Worm (Caenorhabditis elegans) whole organism, L3 larva: ENCODE measurements around the gene col-153.

ENCODE experiments used
- R02D3.7 ChIP-seq: fragments of 150-350 bp; optimal IDR thresholded peaks from 2 replicates; lab custom pipeline; 2014; ENCODE audit warnings: missing biosample characterization, missing genetic modification characterization
- ZK546.5 ChIP-seq: sonication (generic microtip); optimal IDR thresholded peaks from 2 replicates; lab custom pipeline; 2017; ENCODE audit warnings: missing biosample characterization, missing genetic modification characterization
- aly-2 ChIP-seq: fragments of 150-350 bp; optimal IDR thresholded peaks from 2 replicates; lab custom pipeline; 2014; ENCODE audit warnings: missing biosample characterization, missing genetic modification characterization
- ama-1 ChIP-seq: fragments of 150-350 bp; optimal IDR thresholded peaks from 2 replicates; lab custom pipeline; 2018
- ceh-16 ChIP-seq: sonication (generic microtip); optimal IDR thresholded peaks from 2 replicates; lab custom pipeline; 2017; ENCODE audit warnings: missing biosample characterization, missing genetic modification characterization
- ceh-82 ChIP-seq: fragments of 150-350 bp; optimal IDR thresholded peaks from 2 replicates; lab custom pipeline; 2014; ENCODE audit warnings: missing biosample characterization, missing genetic modification characterization
- ceh-9 ChIP-seq: sonication (generic microtip); optimal IDR thresholded peaks from 2 replicates; lab custom pipeline; 2018; ENCODE audit warnings: missing biosample characterization, missing genetic modification characterization
- daf-12 ChIP-seq: fragments of 150-350 bp; optimal IDR thresholded peaks from 2 replicates; lab custom pipeline; 2014; ENCODE audit warnings: missing biosample characterization, missing genetic modification reagents, missing genetic modification characterization
- egl-27 ChIP-seq: sonication (generic microtip); optimal IDR thresholded peaks from 4 replicates; lab custom pipeline; 2017; ENCODE audit warnings: missing biosample characterization, missing genetic modification reagents, missing genetic modification characterization
- elt-2 ChIP-seq: sonication (generic microtip); optimal IDR thresholded peaks from 2 replicates; lab custom pipeline; 2016; ENCODE audit warnings: missing genetic modification reagents, mild to moderate bottlenecking, missing genetic modification characterization, missing compliant biosample characterization
- elt-3 ChIP-seq, 3 experiments: fragments of 150-350 bp in 1 of 3; sonication (generic microtip) in 2 of 3; optimal IDR thresholded peaks; 2 replicates in 2 of 3; 4 replicates in 1 of 3; lab custom pipeline; 2014 to 2017; ENCODE audit warnings: missing biosample characterization in 3 of 3, missing genetic modification characterization in 3 of 3
- eor-1 ChIP-seq, 2 experiments: fragments of 150-350 bp; optimal IDR thresholded peaks; 2 replicates each; lab custom pipeline; 2014 to 2018; ENCODE audit warnings: missing biosample characterization in 2 of 2, missing genetic modification characterization in 2 of 2
- fkh-10 ChIP-seq: sonication (generic microtip); optimal IDR thresholded peaks from 2 replicates; lab custom pipeline; 2017; ENCODE audit warnings: missing biosample characterization, missing genetic modification reagents, missing genetic modification characterization
- fkh-2 ChIP-seq: fragments of 150-350 bp; optimal IDR thresholded peaks from 2 replicates; lab custom pipeline; 2014; ENCODE audit warnings: missing biosample characterization, missing genetic modification reagents, missing genetic modification characterization
- hmg-11 ChIP-seq: sonication (generic microtip); optimal IDR thresholded peaks from 2 replicates; lab custom pipeline; 2016; ENCODE audit warnings: missing genetic modification characterization, missing compliant biosample characterization
- jun-1 ChIP-seq: fragments of 150-350 bp; optimal IDR thresholded peaks from 2 replicates; lab custom pipeline; 2014; ENCODE audit warnings: missing biosample characterization, missing genetic modification reagents, missing genetic modification characterization
- lin-15B ChIP-seq: fragments of 150-350 bp; optimal IDR thresholded peaks from 2 replicates; lab custom pipeline; 2014; ENCODE audit warnings: missing biosample characterization, missing genetic modification characterization
- lin-39 ChIP-seq: fragments of 150-350 bp; optimal IDR thresholded peaks from 2 replicates; lab custom pipeline; 2018; ENCODE audit warnings: missing biosample characterization, missing genetic modification reagents, missing genetic modification characterization
- lsy-12 ChIP-seq: sonication (generic microtip); optimal IDR thresholded peaks from 2 replicates; lab custom pipeline; 2016; ENCODE audit warnings: mild to moderate bottlenecking, missing genetic modification characterization, missing compliant biosample characterization
- mdl-1 ChIP-seq: fragments of 150-350 bp; optimal IDR thresholded peaks from 2 replicates; lab custom pipeline; 2014; ENCODE audit warnings: missing biosample characterization, missing genetic modification characterization
- nfya-1 ChIP-seq: sonication (generic microtip); optimal IDR thresholded peaks from 2 replicates; lab custom pipeline; 2017; ENCODE audit warnings: missing genetic modification characterization, mild to moderate bottlenecking, missing compliant biosample characterization, antibody characterized with exemption, moderate library complexity; ENCODE audit not compliant: insufficient read depth
- nhr-11 ChIP-seq: fragments of 150-350 bp; optimal IDR thresholded peaks from 2 replicates; lab custom pipeline; 2014; ENCODE audit warnings: missing biosample characterization, missing genetic modification characterization
- nhr-12 ChIP-seq: fragments of 150-350 bp; optimal IDR thresholded peaks from 2 replicates; lab custom pipeline; 2014; ENCODE audit warnings: missing biosample characterization, missing genetic modification characterization
- nhr-23 ChIP-seq: fragments of 150-350 bp; optimal IDR thresholded peaks from 2 replicates; lab custom pipeline; 2014; ENCODE audit warnings: missing biosample characterization, missing genetic modification reagents, missing genetic modification characterization
- nhr-237 ChIP-seq: fragments of 150-350 bp; optimal IDR thresholded peaks from 2 replicates; lab custom pipeline; 2014; ENCODE audit warnings: missing biosample characterization, missing genetic modification characterization
- nhr-25 ChIP-seq: sonication (generic microtip); optimal IDR thresholded peaks from 2 replicates; lab custom pipeline; 2017; ENCODE audit warnings: missing biosample characterization, missing genetic modification characterization
- nhr-28 ChIP-seq: fragments of 150-350 bp; optimal IDR thresholded peaks from 2 replicates; lab custom pipeline; 2014; ENCODE audit warnings: missing biosample characterization, missing genetic modification characterization
- nhr-43 ChIP-seq: sonication (generic microtip); optimal IDR thresholded peaks from 2 replicates; lab custom pipeline; 2016; ENCODE audit warnings: mild to moderate bottlenecking, missing genetic modification characterization, missing compliant biosample characterization; ENCODE audit not compliant: poor library complexity, severe bottlenecking
- nhr-67 ChIP-seq: fragments of 150-350 bp; optimal IDR thresholded peaks from 2 replicates; lab custom pipeline; 2014; ENCODE audit warnings: missing biosample characterization, missing genetic modification characterization
- nhr-76 ChIP-seq: fragments of 150-350 bp; sonication (generic microtip); optimal IDR thresholded peaks from 5 replicates; lab custom pipeline; 2014; ENCODE audit warnings: missing biosample characterization, missing genetic modification characterization
- pqm-1 ChIP-seq: fragments of 150-350 bp; optimal IDR thresholded peaks from 2 replicates; lab custom pipeline; 2017; ENCODE audit warnings: missing biosample characterization, missing genetic modification characterization, inconsistent platforms
- sea-2 ChIP-seq: fragments of 150-350 bp; sonication (generic microtip); optimal IDR thresholded peaks from 4 replicates; lab custom pipeline; 2014; ENCODE audit warnings: missing biosample characterization, missing genetic modification reagents, missing genetic modification characterization
- skn-1 ChIP-seq: fragments of 150-350 bp; optimal IDR thresholded peaks from 2 replicates; lab custom pipeline; 2014; ENCODE audit warnings: missing biosample characterization, missing genetic modification characterization
- snpc-4 ChIP-seq: fragments of 150-350 bp; optimal IDR thresholded peaks from 2 replicates; lab custom pipeline; 2014; ENCODE audit warnings: missing biosample characterization, missing genetic modification characterization
- tbx-2 ChIP-seq: sonication (generic microtip); optimal IDR thresholded peaks from 2 replicates; lab custom pipeline; 2016; ENCODE audit warnings: mild to moderate bottlenecking, missing genetic modification characterization, missing compliant biosample characterization
- unc-39 ChIP-seq: sonication (generic microtip); optimal IDR thresholded peaks from 4 replicates; lab custom pipeline; 2017; ENCODE audit warnings: missing biosample characterization, missing genetic modification characterization
- unc-62 ChIP-seq: fragments of 150-350 bp; sonication (generic microtip); optimal IDR thresholded peaks from 4 replicates; lab custom pipeline; 2014; ENCODE audit warnings: missing biosample characterization, missing genetic modification reagents, missing genetic modification characterization
- zag-1 ChIP-seq: fragments of 150-350 bp; optimal IDR thresholded peaks from 2 replicates; lab custom pipeline; 2014; ENCODE audit warnings: missing biosample characterization, missing genetic modification characterization
- ztf-11 ChIP-seq: fragments of 150-350 bp; optimal IDR thresholded peaks from 2 replicates; lab custom pipeline; 2014; ENCODE audit warnings: missing biosample characterization, missing genetic modification characterization

The col-153 gene

DNA sequence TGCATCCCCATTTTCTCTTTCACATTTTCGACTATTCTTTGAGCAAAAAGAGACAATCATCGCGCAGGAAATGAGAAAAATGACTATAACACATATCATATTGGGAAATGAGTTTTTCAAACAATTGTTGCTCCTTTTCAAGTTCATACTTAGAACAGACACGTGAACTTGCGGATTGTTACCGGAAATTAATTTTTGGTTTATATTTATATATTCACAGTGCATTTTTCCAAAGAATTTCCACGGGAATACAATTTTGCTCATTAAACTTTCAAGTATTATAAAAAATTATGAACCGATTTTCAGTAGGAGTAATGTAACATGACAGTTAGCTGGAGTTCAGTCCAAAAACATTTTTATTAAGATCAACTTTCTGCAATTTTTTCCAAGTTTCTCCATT lies 26.4 kb upstream of the col-153 start, which contains the start of gene F58B4.7:
Gene F58B4.7 (minus strand): TSS at position 101 of the 400 bp plus-strand sequence.
- TF ChIP-seq tbx-2 (tag; lab: Kevin White, UChicago) (no peak), elt-2 (no peak), nhr-25 (tag; lab: Kevin White, UChicago) (no peak), lsy-12 (no peak), nhr-76 (tag; lab: Kevin White, UChicago) (no peak)

- TF ChIP-seq nhr-12 (tag; lab: Kevin White, UChicago) (no peak), ZK546.5 (tag; lab: Kevin White, UChicago) (no peak), daf-12 (tag; lab: Kevin White, UChicago) (no peak), mdl-1 (no peak), jun-1 (tag; lab: Kevin White, UChicago) (no peak), nhr-28 (tag; lab: Kevin White, UChicago) (no peak)
These were observed 24.9 kb upstream of the col-153 start, which contains the start of gene F58B4.6 for ce11 chrV:10924731-10925130. F58B4.6 (plus strand) TSS chrV:10925031.

- TF ChIP-seq ama-1 (no peak), fkh-10 (GFP tag; lab: Kevin White, UChicago) (no peak), aly-2 (tag; lab: Kevin White, UChicago) (no peak), elt-3 (tag; optimal IDR thresholded peaks at IDR 0.05; lab: Kevin White, UChicago) (no peak), ceh-16 (tag; lab: Kevin White, UChicago) (no peak), fkh-2 (tag; lab: Kevin White, UChicago) (no peak), unc-39 (tag; lab: Kevin White, UChicago) (no peak)
These were observed 24.0 kb upstream of the col-153 start for ce11 chrV:10925658-10926057.

ce11 chrV:10929511-10929910 lies 20.1 kb upstream of the col-153 start, which contains the start of gene F58B4.3:
F58B4.3 (plus strand) TSS chrV:10929811.
- TF ChIP-seq lin-15B (tag; lab: Kevin White, UChicago): no peak
- no peak for TF ChIP-seq zag-1
- TF ChIP-seq elt-3 (tag; optimal IDR thresholded peaks at IDR 0.05; lab: Kevin White, UChicago): no peak
- TF ChIP-seq jun-1 (tag; lab: Kevin White, UChicago): no peak
- TF ChIP-seq ztf-11: no peak
- TF ChIP-seq daf-12 (tag; lab: Kevin White, UChicago): no peak
- TF ChIP-seq unc-62: no peak
- TF ChIP-seq nhr-11 (tag; lab: Kevin White, UChicago): no peak
- no peak for TF ChIP-seq nhr-28 (tag; lab: Kevin White, UChicago)
- TF ChIP-seq nhr-43: no peak
- no peak for TF ChIP-seq skn-1 (tag; lab: Kevin White, UChicago)
- TF ChIP-seq nfya-1 (tag; lab: Kevin White, UChicago): no peak
- no peak for TF ChIP-seq sea-2 (GFP tag; lab: Kevin White, UChicago)
- TF ChIP-seq nhr-76 (tag; lab: Kevin White, UChicago): no peak
- no peak for TF ChIP-seq aly-2 (tag; lab: Kevin White, UChicago)
- no peak for TF ChIP-seq nhr-25 (tag; lab: Kevin White, UChicago)
- TF ChIP-seq nhr-23 (tag; lab: Kevin White, UChicago): no peak
- TF ChIP-seq ama-1: no peak
- no peak for TF ChIP-seq egl-27 (tag; lab: Kevin White, UChicago)
- no peak for TF ChIP-seq unc-39 (tag; lab: Kevin White, UChicago)

ce11 chrV:10931189-10931588 lies 18.4 kb upstream of the col-153 start, which contains the start of gene scvp-1:
scvp-1 (minus strand) TSS chrV:10931289.
- no peak for TF ChIP-seq tbx-2 (tag; lab: Kevin White, UChicago)
- no peak for TF ChIP-seq hmg-11
- TF ChIP-seq zag-1: no peak
- no peak for TF ChIP-seq mdl-1
- TF ChIP-seq fkh-10 (GFP tag; lab: Kevin White, UChicago): no peak
- TF ChIP-seq R02D3.7: no peak
- no peak for TF ChIP-seq pqm-1 (tag; lab: Kevin White, UChicago)
- TF ChIP-seq nhr-237 (tag; lab: Kevin White, UChicago): no peak
- no peak for TF ChIP-seq eor-1 (tag; optimal IDR thresholded peaks at IDR 0.05; lab: Kevin White, UChicago)
- no peak for TF ChIP-seq lin-39 (tag; lab: Kevin White, UChicago)
- no peak for TF ChIP-seq nhr-67 (tag; lab: Kevin White, UChicago)
- TF ChIP-seq skn-1 (tag; lab: Kevin White, UChicago): no peak
- no peak for TF ChIP-seq snpc-4
- TF ChIP-seq ceh-9 (tag; lab: Kevin White, UChicago): no peak
- no peak for TF ChIP-seq nhr-11 (tag; lab: Kevin White, UChicago)
- TF ChIP-seq ceh-16 (tag; lab: Kevin White, UChicago): no peak
- TF ChIP-seq jun-1 (tag; lab: Kevin White, UChicago): no peak
- no peak for TF ChIP-seq ceh-82 (tag; lab: Kevin White, UChicago)
